Fruit fly (Drosophila melanogaster) whole organism, pupa: ENCODE results near the gene CG31550.
A peak's percentile ranks its signal among the peaks of the same experiment; 100 is the strongest.

ENCODE experiments used
- CG10348 ChIP-seq: fragments of 200-800 bp; sonication (Bioruptor generic); IDR thresholded peaks from 2 replicates; pipeline ENCODE4 v1.3.6; 2022; ENCODE audit warnings: missing biosample characterization, missing genetic modification characterization
- CG12605 ChIP-seq: fragments of 200-800 bp; sonication (Bioruptor generic); IDR thresholded peaks from 2 replicates; pipeline ENCODE4 v1.3.6; 2022; ENCODE audit warnings: missing biosample characterization, missing genetic modification characterization
- CG13204 ChIP-seq: fragments of 200-800 bp; sonication (Bioruptor generic); optimal IDR thresholded peaks from 2 replicates; lab custom pipeline; 2018; ENCODE audit warnings: missing biosample characterization, mild to moderate bottlenecking, missing genetic modification characterization, moderate library complexity
- CG14655 ChIP-seq: fragments of 200-800 bp; sonication (Bioruptor generic); optimal IDR thresholded peaks from 3 replicates; lab custom pipeline; 2017; ENCODE audit warnings: mild to moderate bottlenecking, missing biosample characterization, missing genetic modification reagents, missing genetic modification characterization
- CG15710 ChIP-seq: fragments of 200-800 bp; sonication (Bioruptor generic); optimal IDR thresholded peaks from 2 replicates; lab custom pipeline; 2018; ENCODE audit warnings: missing biosample characterization, mild to moderate bottlenecking, missing genetic modification characterization, moderate library complexity
- CG17806 ChIP-seq: fragments of 200-800 bp; sonication (Bioruptor generic); optimal IDR thresholded peaks from 2 replicates; lab custom pipeline; 2018; ENCODE audit warnings: missing biosample characterization, mild to moderate bottlenecking, missing genetic modification characterization, moderate library complexity
- CG32121 ChIP-seq: fragments of 200-800 bp; sonication (Bioruptor generic); IDR thresholded peaks from 2 replicates; pipeline ENCODE4 v1.3.6; 2022; ENCODE audit warnings: missing biosample characterization, missing genetic modification characterization
- CG34367 ChIP-seq: fragments of 200-800 bp; sonication (Bioruptor generic); optimal IDR thresholded peaks from 2 replicates; lab custom pipeline; 2018; ENCODE audit warnings: missing biosample characterization, mild to moderate bottlenecking, missing genetic modification characterization
- CG4496 ChIP-seq: fragments of 200-800 bp; sonication (Bioruptor generic); IDR thresholded peaks from 3 replicates; pipeline ENCODE4 v1.3.6; 2022; ENCODE audit warnings: missing biosample characterization, missing genetic modification characterization
- CG8159 ChIP-seq: fragments of 200-800 bp; sonication (Bioruptor generic); optimal IDR thresholded peaks from 3 replicates; lab custom pipeline; 2018; ENCODE audit warnings: missing biosample characterization, mild to moderate bottlenecking, missing genetic modification characterization, moderate library complexity
- CG8301 ChIP-seq: fragments of 200-800 bp; sonication (Bioruptor generic); optimal IDR thresholded peaks from 2 replicates; lab custom pipeline; 2018; ENCODE audit warnings: missing biosample characterization, mild to moderate bottlenecking, missing genetic modification characterization
- CG9948 ChIP-seq: fragments of 200-800 bp; sonication (Bioruptor generic); optimal IDR thresholded peaks from 2 replicates; lab custom pipeline; 2018; ENCODE audit warnings: missing biosample characterization, mild to moderate bottlenecking, missing genetic modification characterization, moderate library complexity
- D1 ChIP-seq: fragments of 200-800 bp; sonication (Bioruptor generic); optimal IDR thresholded peaks from 2 replicates; lab custom pipeline; 2018; ENCODE audit warnings: missing biosample characterization, mild to moderate bottlenecking, missing genetic modification characterization, moderate library complexity
- EcR ChIP-seq: fragments of 200-800 bp; sonication (Bioruptor generic); optimal IDR thresholded peaks from 3 replicates; lab custom pipeline; 2019; ENCODE audit warnings: missing biosample characterization, missing genetic modification characterization, mild to moderate bottlenecking, moderate library complexity, missing genetic modification reagents
- Ets98B ChIP-seq: fragments of 200-800 bp; sonication (Bioruptor generic); IDR thresholded peaks from 2 replicates; pipeline ENCODE4 v1.3.6; 2022; ENCODE audit warnings: missing biosample characterization, missing genetic modification characterization
- Pif1A ChIP-seq: fragments of 200-800 bp; sonication (Bioruptor generic); optimal IDR thresholded peaks from 3 replicates; lab custom pipeline; 2016; ENCODE audit warnings: missing biosample characterization, missing genetic modification characterization
- Pif1B ChIP-seq: fragments of 200-800 bp; sonication (Bioruptor generic); optimal IDR thresholded peaks from 3 replicates; lab custom pipeline; 2016; ENCODE audit warnings: missing biosample characterization, missing genetic modification characterization
- Snoo ChIP-seq: fragments of 200-800 bp; sonication (Bioruptor generic); optimal IDR thresholded peaks from 3 replicates; lab custom pipeline; 2017; ENCODE audit warnings: missing biosample characterization, mild to moderate bottlenecking, missing genetic modification characterization, inconsistent platforms
- fd96Ca ChIP-seq: fragments of 200-800 bp; sonication (Bioruptor generic); IDR thresholded peaks from 3 replicates; pipeline ENCODE4 v1.3.6; 2022; ENCODE audit warnings: missing biosample characterization, missing genetic modification characterization
- gl ChIP-seq: fragments of 200-800 bp; sonication (Bioruptor generic); optimal IDR thresholded peaks from 2 replicates; lab custom pipeline; 2018; ENCODE audit warnings: missing biosample characterization, mild to moderate bottlenecking, missing genetic modification characterization
- rn ChIP-seq: fragments of 200-800 bp; sonication (Bioruptor generic); IDR thresholded peaks from 2 replicates; pipeline ENCODE4 v1.3.6; 2022; ENCODE audit warnings: missing biosample characterization, missing genetic modification characterization

Gene CG31550

DNA sequence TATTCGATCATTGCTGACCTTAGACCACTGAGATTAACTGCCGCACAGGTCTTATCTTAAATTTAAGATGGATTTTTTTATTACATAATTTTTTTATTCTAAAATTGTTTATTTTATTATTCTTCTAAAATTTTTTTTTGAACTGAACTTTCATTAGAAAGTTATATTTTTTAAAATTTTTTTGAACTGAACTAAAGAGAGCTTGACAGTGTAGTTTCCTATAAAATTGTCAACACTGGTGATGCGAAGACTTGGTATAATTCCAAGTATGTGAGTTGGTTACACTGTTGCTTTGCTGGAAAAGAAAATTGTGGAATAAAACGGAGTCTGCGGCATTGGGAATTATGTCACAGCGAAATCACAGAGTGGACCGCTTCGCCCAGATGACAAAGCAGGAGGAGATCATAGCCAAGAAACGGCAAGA is at the start of gene CG31550:
Gene CG31550, plus strand, starts transcription at position 249 of the 424 bp plus-strand sequence.
- no peak for TF ChIP-seq gl
- peak; percentile 69; the same call in 2 of the 3 replicates for TF ChIP-seq CG4496
- no peak for TF ChIP-seq fd96Ca (GFP tag; lab: Robert Waterston, UW)
- no peak for TF ChIP-seq CG8301 (tag; lab: Kevin White, UChicago)
- TF ChIP-seq CG34367 (tag; lab: Kevin White, UChicago) = no peak
- TF ChIP-seq CG14655 (GFP tag; lab: Kevin White, UChicago) = no peak
- TF ChIP-seq CG17806 (tag; lab: Kevin White, UChicago) = no peak
- no peak for TF ChIP-seq CG13204 (GFP tag; lab: Kevin White, UChicago)
- TF ChIP-seq CG32121 (GFP tag; lab: Robert Waterston, UW) = peak; percentile 68
- TF ChIP-seq Ets98B = peak; percentile 55; the same call in 1 of the 2 replicates
- peak; percentile 56 for TF ChIP-seq CG9948 (tag; lab: Kevin White, UChicago)
- TF ChIP-seq CG10348 (GFP tag; lab: Robert Waterston, UW) = no peak
- no peak for TF ChIP-seq rn (GFP tag; lab: Robert Waterston, UW)
- TF ChIP-seq Pif1A = no peak
- no peak for TF ChIP-seq Snoo (tag; lab: Kevin White, UChicago)
- TF ChIP-seq Pif1B = no peak
- TF ChIP-seq CG12605 (GFP tag; lab: Robert Waterston, UW) = no peak; the same call in 1 of the 2 replicates
- TF ChIP-seq D1 (tag; lab: Kevin White, UChicago) = no peak
- TF ChIP-seq CG15710 (tag; lab: Kevin White, UChicago) = peak; percentile 71
- no peak for TF ChIP-seq CG8159 (tag; lab: Kevin White, UChicago)
- TF ChIP-seq EcR = no peak

DNA sequence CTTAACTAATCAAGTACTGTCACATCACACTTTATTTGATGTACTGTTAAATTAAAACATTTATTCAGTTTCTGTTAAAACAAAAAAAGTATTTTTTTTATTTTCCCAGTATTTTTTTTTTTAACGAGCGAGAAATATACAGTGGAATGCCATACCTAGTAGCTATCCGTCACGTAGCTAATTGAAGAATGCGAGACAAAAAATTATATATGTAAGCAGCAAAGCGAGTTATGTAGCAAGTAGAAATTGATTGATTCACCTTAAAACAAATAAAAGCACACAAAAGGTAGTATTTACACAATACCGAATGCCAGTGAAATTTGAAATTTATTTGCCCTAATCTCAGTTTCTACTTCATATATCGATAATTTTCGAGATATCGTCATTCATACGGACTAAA is 46.6 kb upstream of the CG31550 start:
- TF ChIP-seq CG8301 (tag; lab: Kevin White, UChicago) (no peak), CG34367 (tag; lab: Kevin White, UChicago) (no peak), Ets98B (no peak), CG13204 (GFP tag; lab: Kevin White, UChicago) (no peak), Pif1A (no peak), CG17806 (tag; lab: Kevin White, UChicago) (no peak), CG8159 (tag; lab: Kevin White, UChicago) (no peak)

DNA sequence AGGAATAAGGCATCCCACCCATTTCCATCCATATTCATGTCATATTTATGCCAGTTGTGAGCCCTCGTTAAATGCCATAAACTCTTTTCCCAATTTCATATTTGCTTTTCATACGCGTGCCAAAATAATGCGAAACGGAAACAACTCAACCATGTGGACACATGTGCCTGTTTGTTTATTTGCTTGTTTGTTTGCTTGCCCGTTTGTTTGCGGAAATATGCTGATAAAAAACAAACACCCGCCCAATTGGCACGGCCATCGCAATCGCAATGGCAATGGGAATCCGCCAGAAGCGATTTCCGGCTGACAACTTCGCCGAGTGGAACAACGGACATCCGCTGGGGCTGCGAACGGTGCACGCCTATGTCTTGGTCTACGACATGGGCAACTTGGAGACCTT is 31.0 kb upstream of the CG31550 start:
- TF ChIP-seq CG17806 (tag; lab: Kevin White, UChicago) = no peak
- no peak for TF ChIP-seq CG8159 (tag; lab: Kevin White, UChicago)
- no peak for TF ChIP-seq CG9948 (tag; lab: Kevin White, UChicago)
- no peak for TF ChIP-seq Snoo (tag; lab: Kevin White, UChicago)
- no peak for TF ChIP-seq rn (GFP tag; lab: Robert Waterston, UW)
- TF ChIP-seq CG12605 (GFP tag; lab: Robert Waterston, UW) = no peak
- no peak for TF ChIP-seq CG14655 (GFP tag; lab: Kevin White, UChicago)
- no peak for TF ChIP-seq CG13204 (GFP tag; lab: Kevin White, UChicago)
- TF ChIP-seq fd96Ca (GFP tag; lab: Robert Waterston, UW) = no peak
- TF ChIP-seq EcR = no peak
- TF ChIP-seq Ets98B = no peak
- TF ChIP-seq D1 (tag; lab: Kevin White, UChicago) = no peak
- TF ChIP-seq Pif1A = no peak
- no peak for TF ChIP-seq CG10348 (GFP tag; lab: Robert Waterston, UW)
- TF ChIP-seq CG8301 (tag; lab: Kevin White, UChicago) = no peak
- TF ChIP-seq CG34367 (tag; lab: Kevin White, UChicago) = no peak
- no peak for TF ChIP-seq CG32121 (GFP tag; lab: Robert Waterston, UW)
- no peak for TF ChIP-seq CG4496
- no peak for TF ChIP-seq CG15710 (tag; lab: Kevin White, UChicago)
- TF ChIP-seq gl = no peak

DNA sequence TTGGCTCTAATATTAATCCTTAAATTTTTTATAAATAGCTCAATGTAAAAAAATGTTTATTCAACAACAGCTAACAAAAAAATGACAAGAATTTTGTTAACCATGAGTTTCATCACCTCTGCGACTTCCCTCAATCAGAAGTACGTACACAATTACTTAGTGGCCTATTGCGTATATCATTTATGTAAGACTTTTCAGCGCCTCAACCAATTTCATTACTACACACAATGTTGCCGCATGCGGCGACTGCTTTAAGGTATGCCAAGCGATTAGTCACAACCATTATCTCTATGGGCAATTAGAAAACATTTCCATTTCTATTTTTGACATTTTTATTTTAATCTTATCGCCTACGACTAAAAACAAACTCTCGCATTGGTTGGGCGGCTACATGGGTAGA is 26.7 kb upstream of the CG31550 start:
- TF ChIP-seq Pif1B (no peak), CG8301 (tag; lab: Kevin White, UChicago) (no peak), gl (no peak), CG34367 (tag; lab: Kevin White, UChicago) (no peak), CG13204 (GFP tag; lab: Kevin White, UChicago) (no peak), CG9948 (tag; lab: Kevin White, UChicago) (no peak), CG12605 (GFP tag; lab: Robert Waterston, UW) (no peak), CG10348 (GFP tag; lab: Robert Waterston, UW) (no peak), CG15710 (tag; lab: Kevin White, UChicago) (no peak), CG32121 (GFP tag; lab: Robert Waterston, UW) (no peak), D1 (tag; lab: Kevin White, UChicago) (no peak), Snoo (tag; lab: Kevin White, UChicago) (no peak), Ets98B (no peak)

DNA sequence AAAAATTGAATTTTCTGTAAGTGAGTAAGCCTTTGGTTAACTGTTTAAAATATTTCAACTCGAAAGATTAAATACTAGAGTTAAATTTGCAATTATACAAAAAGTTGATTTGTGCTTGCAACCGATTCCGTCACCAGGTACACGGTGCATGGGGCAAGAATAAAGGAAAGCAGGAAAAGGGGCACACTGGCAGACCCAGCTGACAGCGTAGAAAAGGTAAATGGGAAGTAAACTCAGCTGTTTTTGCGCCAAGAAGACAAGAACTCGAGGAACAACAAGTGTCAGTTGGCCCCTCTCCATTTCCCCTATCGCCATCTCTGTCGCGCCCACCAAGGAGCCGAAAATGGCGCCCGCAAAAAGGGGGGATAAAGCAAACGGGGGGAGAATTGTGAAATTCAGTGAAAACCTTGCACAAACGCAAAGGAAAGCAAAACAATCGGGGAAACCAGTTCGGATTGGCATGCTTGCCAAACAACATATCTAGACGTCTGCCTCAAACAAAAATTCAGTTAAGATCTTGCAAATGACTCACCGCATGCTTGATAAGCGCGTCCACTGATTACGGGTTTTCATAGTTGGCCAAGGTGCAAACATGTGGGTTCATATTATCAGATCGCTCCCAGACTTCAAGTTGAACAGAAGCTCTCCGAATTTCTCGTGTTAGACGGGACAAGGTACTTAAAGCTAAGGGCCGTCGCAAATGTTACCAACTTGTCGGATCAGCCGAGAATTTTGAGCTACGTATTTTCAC is 22.0 kb upstream of the CG31550 start:
- TF ChIP-seq CG12605 (GFP tag; lab: Robert Waterston, UW) = peak; percentile 92
- no peak for TF ChIP-seq CG34367 (tag; lab: Kevin White, UChicago)
- peak; percentile 16 for TF ChIP-seq CG8159 (tag; lab: Kevin White, UChicago)
- TF ChIP-seq gl = no peak

dm6 chr3R:5464481-5464880 is 20.9 kb upstream of the CG31550 start, which contains the start of gene PEK:
Gene PEK, minus strand, starts transcription at chr3R:5464753.
- TF ChIP-seq CG4496 (no peak), D1 (tag; lab: Kevin White, UChicago) (no peak), gl (no peak), CG13204 (GFP tag; lab: Kevin White, UChicago) (no peak), CG32121 (GFP tag; lab: Robert Waterston, UW) (no peak), CG17806 (tag; lab: Kevin White, UChicago) (no peak), Pif1B (no peak), Ets98B (no peak), fd96Ca (GFP tag; lab: Robert Waterston, UW) (no peak), CG34367 (tag; lab: Kevin White, UChicago) (no peak), CG14655 (GFP tag; lab: Kevin White, UChicago) (no peak), CG10348 (GFP tag; lab: Robert Waterston, UW) (no peak), CG15710 (tag; lab: Kevin White, UChicago) (no peak), CG8301 (tag; lab: Kevin White, UChicago) (no peak)
